Fruit fly (Drosophila melanogaster) whole organism, embryonic: ENCODE results near the gene alpha-Spec.

Source experiments
- Asciz ChIP-seq: fragments of 200-800 bp; sonication (Bioruptor generic); optimal IDR thresholded peaks from 2 replicates; lab custom pipeline; 2017; ENCODE audit warnings: missing biosample characterization, mild to moderate bottlenecking, missing genetic modification characterization, missing genetic modification reagents
- Atf3 ChIP-seq: fragments of 200-800 bp; sonication (Bioruptor generic); optimal IDR thresholded peaks from 3 replicates; lab custom pipeline; 2016; ENCODE audit warnings: missing biosample characterization, missing genetic modification characterization
- CG10274 ChIP-seq: fragments of 200-800 bp; sonication (Bioruptor generic); optimal IDR thresholded peaks from 3 replicates; lab custom pipeline; 2017; ENCODE audit warnings: missing biosample characterization, mild to moderate bottlenecking, missing genetic modification characterization
- CG10543 ChIP-seq: fragments of 200-800 bp; sonication (Bioruptor generic); optimal IDR thresholded peaks from 3 replicates; lab custom pipeline; 2017; ENCODE audit warnings: missing biosample characterization, mild to moderate bottlenecking, missing genetic modification characterization, moderate library complexity
- CG11560 ChIP-seq: fragments of 200-800 bp; sonication (Bioruptor generic); IDR thresholded peaks from 3 replicates; pipeline ENCODE4 v1.3.6; 2022; ENCODE audit warnings: missing biosample characterization, missing genetic modification characterization
- CG14441 ChIP-seq: fragments of 200-800 bp; sonication (Bioruptor generic); IDR thresholded peaks from 2 replicates; pipeline ENCODE4 v1.3.6; 2022; ENCODE audit warnings: missing biosample characterization, missing genetic modification characterization
- CG15011 ChIP-seq: fragments of 200-800 bp; sonication (Bioruptor generic); optimal IDR thresholded peaks from 3 replicates; lab custom pipeline; 2018; ENCODE audit warnings: missing biosample characterization, mild to moderate bottlenecking, missing genetic modification characterization
- CG1529 ChIP-seq: fragments of 200-800 bp; sonication (Bioruptor generic); optimal IDR thresholded peaks from 3 replicates; lab custom pipeline; 2018; ENCODE audit warnings: missing biosample characterization, missing genetic modification characterization
- CG3065 ChIP-seq: fragments of 200-800 bp; sonication (Bioruptor generic); optimal IDR thresholded peaks from 2 replicates; lab custom pipeline; 2016; ENCODE audit warnings: missing biosample characterization, missing genetic modification characterization
- CG32532 ChIP-seq: fragments of 200-800 bp; sonication (Bioruptor generic); IDR thresholded peaks from 2 replicates; pipeline ENCODE4 v1.3.6; 2022; ENCODE audit warnings: missing biosample characterization, missing genetic modification characterization
- CG32772 ChIP-seq: fragments of 200-800 bp; sonication (Bioruptor generic); IDR thresholded peaks from 2 replicates; pipeline ENCODE4 v1.3.6; 2022; ENCODE audit warnings: missing biosample characterization, missing genetic modification characterization
- CG3281 ChIP-seq: fragments of 200-800 bp; sonication (Bioruptor generic); optimal IDR thresholded peaks from 3 replicates; lab custom pipeline; 2017; ENCODE audit warnings: missing biosample characterization, mild to moderate bottlenecking, missing genetic modification characterization
- CG34376 ChIP-seq: fragments of 200-800 bp; sonication (Bioruptor generic); optimal IDR thresholded peaks from 2 replicates; lab custom pipeline; 2018; ENCODE audit warnings: missing biosample characterization, mild to moderate bottlenecking, missing genetic modification characterization
- CG34422 ChIP-seq: fragments of 200-800 bp; sonication (Bioruptor generic); IDR thresholded peaks from 3 replicates; pipeline ENCODE4 v1.3.6; 2022; ENCODE audit warnings: missing biosample characterization, missing genetic modification characterization
- CG3847 ChIP-seq: fragments of 200-800 bp; sonication (Bioruptor generic); IDR thresholded peaks from 2 replicates; pipeline ENCODE4 v1.3.6; 2022; ENCODE audit warnings: missing biosample characterization, missing genetic modification characterization
- CG4707 ChIP-seq: fragments of 200-800 bp; sonication (Bioruptor generic); optimal IDR thresholded peaks from 2 replicates; lab custom pipeline; 2018; ENCODE audit warnings: missing biosample characterization, mild to moderate bottlenecking, missing genetic modification characterization, moderate library complexity
- CG5245 ChIP-seq: fragments of 200-800 bp; sonication (Bioruptor generic); optimal IDR thresholded peaks from 3 replicates; lab custom pipeline; 2016; ENCODE audit warnings: missing biosample characterization, missing genetic modification characterization
- CG5953 ChIP-seq: fragments of 200-800 bp; sonication (Bioruptor generic); IDR thresholded peaks from 2 replicates; pipeline ENCODE4 v1.3.6; 2022; ENCODE audit warnings: missing biosample characterization, missing genetic modification characterization
- CG6813 ChIP-seq: fragments of 200-800 bp; sonication (Bioruptor generic); optimal IDR thresholded peaks from 2 replicates; lab custom pipeline; 2017; ENCODE audit warnings: missing biosample characterization, missing genetic modification characterization, mild to moderate bottlenecking, moderate library complexity, missing genetic modification reagents
- CG8359 ChIP-seq: fragments of 200-800 bp; sonication (Bioruptor generic); optimal IDR thresholded peaks from 2 replicates; lab custom pipeline; 2017; ENCODE audit warnings: missing biosample characterization, mild to moderate bottlenecking, missing genetic modification characterization, borderline replicate concordance
- CG8478 ChIP-seq: fragments of >200 bp; optimal IDR thresholded peaks from 2 replicates; lab custom pipeline; 2018
- CG8944 ChIP-seq: fragments of 200-800 bp; sonication (Bioruptor generic); optimal IDR thresholded peaks from 3 replicates; lab custom pipeline; 2016; ENCODE audit warnings: missing biosample characterization, missing genetic modification characterization
- D19B ChIP-seq: fragments of 200-800 bp; sonication (Bioruptor generic); optimal IDR thresholded peaks from 2 replicates; lab custom pipeline; 2017; ENCODE audit warnings: missing biosample characterization, mild to moderate bottlenecking, missing genetic modification characterization
- Hand ChIP-seq: fragments of 200-800 bp; sonication (Bioruptor generic); optimal IDR thresholded peaks from 2 replicates; lab custom pipeline; 2017; ENCODE audit warnings: mild to moderate bottlenecking, missing biosample characterization, missing genetic modification reagents, missing genetic modification characterization
- MTF-1 ChIP-seq: fragments of 200-800 bp; sonication (Bioruptor generic); optimal IDR thresholded peaks from 2 replicates; lab custom pipeline; 2018; ENCODE audit warnings: missing biosample characterization, mild to moderate bottlenecking, missing genetic modification characterization, borderline replicate concordance
- Nf-YB ChIP-seq: fragments of 200-800 bp; sonication (Bioruptor generic); optimal IDR thresholded peaks from 3 replicates; lab custom pipeline; 2019; ENCODE audit warnings: missing biosample characterization, mild to moderate bottlenecking, missing genetic modification characterization, moderate library complexity
- PHDP ChIP-seq: fragments of 200-800 bp; sonication (Bioruptor generic); optimal IDR thresholded peaks from 3 replicates; lab custom pipeline; 2018; ENCODE audit warnings: missing biosample characterization, mild to moderate bottlenecking, missing genetic modification characterization, moderate library complexity
- Ravus ChIP-seq: fragments of 200-800 bp; sonication (Bioruptor generic); IDR thresholded peaks from 2 replicates; pipeline ENCODE4 v1.3.6; 2022; ENCODE audit warnings: missing biosample characterization, missing genetic modification characterization
- Rfx ChIP-seq: fragments of 200-800 bp; sonication (Bioruptor generic); IDR thresholded peaks from 2 replicates; pipeline ENCODE4 v1.3.6; 2022; ENCODE audit warnings: missing biosample characterization, missing genetic modification characterization
- abd-A ChIP-seq: fragments of 200-800 bp; sonication (Bioruptor generic); optimal IDR thresholded peaks from 3 replicates; lab custom pipeline; 2019; ENCODE audit warnings: missing biosample characterization, mild to moderate bottlenecking, missing genetic modification characterization, moderate library complexity
- al ChIP-seq: fragments of 200-800 bp; sonication (Bioruptor generic); IDR thresholded peaks from 2 replicates; pipeline ENCODE4 v1.3.6; 2022; ENCODE audit warnings: missing biosample characterization, missing genetic modification characterization
- amos ChIP-seq: fragments of 200-800 bp; sonication (Bioruptor generic); IDR thresholded peaks from 2 replicates; pipeline ENCODE4 v1.3.6; 2022; ENCODE audit warnings: missing biosample characterization, missing genetic modification characterization; ENCODE audit not compliant: partially characterized antibody
- bab2 ChIP-seq: fragments of 200-800 bp; sonication (Bioruptor generic); optimal IDR thresholded peaks from 2 replicates; lab custom pipeline; 2016; ENCODE audit warnings: missing biosample characterization, missing genetic modification characterization
- bcd ChIP-seq: fragments of 200-800 bp; sonication (Bioruptor generic); optimal IDR thresholded peaks from 2 replicates; lab custom pipeline; 2017; ENCODE audit warnings: missing biosample characterization, mild to moderate bottlenecking, missing genetic modification characterization
- bigmax ChIP-seq: fragments of 200-800 bp; sonication (Bioruptor generic); optimal IDR thresholded peaks from 2 replicates; lab custom pipeline; 2018; ENCODE audit warnings: missing biosample characterization, mild to moderate bottlenecking, missing genetic modification characterization
- hb ChIP-seq: fragments of 200-800 bp; sonication (Bioruptor generic); IDR thresholded peaks from 3 replicates; pipeline ENCODE4 v1.3.6; 2022; ENCODE audit warnings: missing biosample characterization, missing genetic modification characterization; ENCODE audit not compliant: partially characterized antibody
- ken ChIP-seq: fragments of 200-800 bp; sonication (Bioruptor generic); IDR thresholded peaks from 3 replicates; pipeline ENCODE4 v1.3.6; 2022; ENCODE audit warnings: missing biosample characterization, missing genetic modification characterization
- kni ChIP-seq: fragments of 200-800 bp; sonication (Bioruptor generic); optimal IDR thresholded peaks from 3 replicates; lab custom pipeline; 2017; ENCODE audit warnings: mild to moderate bottlenecking, missing biosample characterization, missing genetic modification reagents, missing genetic modification characterization
- mirr ChIP-seq: fragments of 200-800 bp; sonication (Bioruptor generic); optimal IDR thresholded peaks from 3 replicates; lab custom pipeline; 2018; ENCODE audit warnings: missing biosample characterization, mild to moderate bottlenecking, missing genetic modification characterization
- pita ChIP-seq: fragments of 200-800 bp; sonication (Bioruptor generic); optimal IDR thresholded peaks from 2 replicates; lab custom pipeline; 2017; ENCODE audit warnings: missing biosample characterization, mild to moderate bottlenecking, missing genetic modification characterization
- ranshi ChIP-seq: fragments of 200-800 bp; sonication (Bioruptor generic); IDR thresholded peaks from 2 replicates; pipeline ENCODE4 v1.3.6; 2022; ENCODE audit warnings: missing biosample characterization, missing genetic modification characterization
- repo ChIP-seq: fragments of 200-800 bp; sonication (Bioruptor generic); optimal IDR thresholded peaks from 2 replicates; lab custom pipeline; 2016; ENCODE audit warnings: missing biosample characterization, missing genetic modification characterization
- row ChIP-seq: fragments of 200-800 bp; sonication (Bioruptor generic); IDR thresholded peaks from 3 replicates; pipeline ENCODE4 v1.3.6; 2022; ENCODE audit warnings: missing biosample characterization, missing genetic modification characterization
- schlank ChIP-seq: fragments of 200-800 bp; sonication (Bioruptor generic); optimal IDR thresholded peaks from 2 replicates; lab custom pipeline; 2018; ENCODE audit warnings: missing biosample characterization, mild to moderate bottlenecking, missing genetic modification characterization
- tna ChIP-seq: fragments of 200-800 bp; sonication (Bioruptor generic); IDR thresholded peaks from 2 replicates; pipeline ENCODE4 v1.3.6; 2022; ENCODE audit warnings: missing biosample characterization, missing genetic modification characterization; ENCODE audit not compliant: partially characterized antibody
- twi ChIP-seq: fragments of 200-800 bp; optimal IDR thresholded peaks from 2 replicates; lab custom pipeline; 2019; ENCODE audit warnings: missing biosample characterization, mild to moderate bottlenecking, missing genetic modification characterization, moderate library complexity
- vnd ChIP-seq: fragments of 200-800 bp; sonication (Bioruptor generic); IDR thresholded peaks from 3 replicates; pipeline ENCODE4 v1.3.6; 2022; ENCODE audit warnings: missing biosample characterization, missing genetic modification characterization; ENCODE audit not compliant: partially characterized antibody
- wek ChIP-seq: fragments of 200-800 bp; sonication (Bioruptor generic); optimal IDR thresholded peaks from 3 replicates; lab custom pipeline; 2018; ENCODE audit warnings: missing biosample characterization, mild to moderate bottlenecking, missing genetic modification characterization, moderate library complexity

The alpha-Spec gene

DNA sequence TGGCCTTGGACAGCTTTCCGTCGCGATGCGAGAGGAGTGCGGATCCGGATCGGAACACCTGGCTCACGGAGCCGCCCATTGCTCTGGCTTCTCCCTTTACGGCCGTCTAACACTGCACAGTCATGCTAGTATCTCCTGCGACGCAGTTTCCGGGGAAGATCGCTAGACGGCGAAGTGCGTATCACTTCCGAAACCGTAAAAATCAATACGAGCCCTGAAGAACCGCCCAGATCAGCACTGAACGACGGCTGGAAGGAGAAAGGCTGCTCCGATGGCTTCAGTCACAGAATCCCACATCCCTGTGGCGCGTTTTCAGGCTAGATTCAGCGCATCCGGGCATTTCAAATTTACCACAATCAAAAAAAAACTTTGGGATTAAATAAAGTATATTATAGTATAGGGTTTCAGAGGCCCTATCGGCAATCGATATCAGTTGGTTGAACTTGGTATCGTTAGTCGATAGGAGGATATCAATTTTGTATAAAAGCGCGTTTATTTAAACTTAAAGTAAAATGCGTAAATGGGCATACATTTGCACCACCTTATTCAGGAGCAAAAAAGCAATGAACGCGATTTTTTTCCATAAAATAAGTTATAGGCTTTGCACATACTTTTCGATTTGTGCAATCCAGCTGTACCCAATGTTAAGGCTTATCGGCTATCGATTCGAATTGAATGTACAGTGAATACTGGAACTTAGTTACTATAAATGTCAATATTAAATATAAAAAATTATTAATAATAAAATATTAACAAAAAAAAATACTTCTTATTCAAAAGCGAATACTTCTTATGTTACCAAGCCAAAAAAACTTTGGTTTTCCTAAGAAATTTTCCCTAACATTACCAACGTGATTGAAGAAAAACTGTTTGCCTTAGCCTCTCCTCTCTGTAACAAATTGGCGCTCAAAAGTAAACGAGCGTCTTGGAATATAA, 20.1 kb downstream of the alpha-Spec start, which contains the start of the genes CG13933 and PolD2 (continued):
- TF ChIP-seq row, result peak; percentile 100
- peak; percentile 90 for TF ChIP-seq CG10543 (GFP tag; lab: Kevin White, UChicago)
- no peak for TF ChIP-seq abd-A (tag; lab: Kevin White, UChicago)
- TF ChIP-seq kni (GFP tag; lab: Kevin White, UChicago), result no peak
- no peak for TF ChIP-seq CG15011 (GFP tag; lab: Kevin White, UChicago)
- peak; percentile 96 for TF ChIP-seq twi (tag; lab: Kevin White, UChicago)
- peak; percentile 82 for TF ChIP-seq CG6813 (GFP tag; lab: Kevin White, UChicago)
- peak; percentile 92 for TF ChIP-seq CG1529
- TF ChIP-seq amos, result peak; percentile 57; the same call in 1 of the 2 replicates
- peak; percentile 83 for TF ChIP-seq schlank (tag; lab: Kevin White, UChicago)
- no peak for TF ChIP-seq CG8478 (lab: Kevin White, UChicago)
- peak; percentile 91 for TF ChIP-seq bab2 (GFP tag; lab: Kevin White, UChicago)
- TF ChIP-seq CG5953 (GFP tag; lab: Robert Waterston, UW), result peak; percentile 98
- peak; percentile 91 for TF ChIP-seq CG4707 (GFP tag; lab: Kevin White, UChicago)
- no peak for TF ChIP-seq mirr (GFP tag; lab: Kevin White, UChicago)
- peak; percentile 99 for TF ChIP-seq CG14441 (GFP tag; lab: Robert Waterston, UW)
- TF ChIP-seq ranshi (GFP tag; lab: Robert Waterston, UW), result peak; percentile 95
- TF ChIP-seq CG32532 (GFP tag; lab: Robert Waterston, UW), result peak; percentile 99
- peak; percentile 24 for TF ChIP-seq wek (GFP tag; lab: Kevin White, UChicago)
- TF ChIP-seq Rfx (GFP tag; lab: Robert Waterston, UW), result peak; percentile 96
- peak; percentile 83 for TF ChIP-seq CG11560 (tag; lab: Robert Waterston, UW)
- TF ChIP-seq Hand, result peak; percentile 97
- peak; percentile 55 for TF ChIP-seq CG5245 (GFP tag; lab: Kevin White, UChicago)
- no peak for TF ChIP-seq CG10274
- TF ChIP-seq ken, result peak; percentile 97
- TF ChIP-seq tna, result peak; percentile 90
- no peak for TF ChIP-seq Asciz (GFP tag; lab: Kevin White, UChicago)
- peak; percentile 94 for TF ChIP-seq al (GFP tag; lab: Robert Waterston, UW)
- TF ChIP-seq MTF-1 (GFP tag; lab: Kevin White, UChicago), result peak; percentile 72
- no peak for TF ChIP-seq CG34376
- TF ChIP-seq Atf3 (GFP tag; lab: Kevin White, UChicago), result peak; percentile 73
- TF ChIP-seq CG34422, result peak; percentile 99
- TF ChIP-seq Nf-YB (GFP tag; lab: Kevin White, UChicago), result peak; percentile 88
- peak; percentile 64 for TF ChIP-seq CG8359 (GFP tag; lab: Kevin White, UChicago)
- peak; percentile 98 for TF ChIP-seq CG32772 (GFP tag; lab: Robert Waterston, UW)
- no peak for TF ChIP-seq D19B (GFP tag; lab: Kevin White, UChicago)
- peak; percentile 90 for TF ChIP-seq hb
- no peak for TF ChIP-seq bigmax (GFP tag; lab: Kevin White, UChicago)
- peak; percentile 99 for TF ChIP-seq PHDP (tag; lab: Kevin White, UChicago)
- no peak for TF ChIP-seq repo (GFP tag; lab: Kevin White, UChicago)
- no peak for TF ChIP-seq CG3065 (GFP tag; lab: Kevin White, UChicago)
- TF ChIP-seq bcd (GFP tag; lab: Kevin White, UChicago), result peak; percentile 94
- peak; percentile 98 for TF ChIP-seq CG3847
- no peak for TF ChIP-seq CG3281
- TF ChIP-seq CG8944, result peak; percentile 79
- TF ChIP-seq vnd, result peak; percentile 86
- no peak for TF ChIP-seq pita (GFP tag; lab: Kevin White, UChicago)
- TF ChIP-seq Ravus (GFP tag; lab: Robert Waterston, UW), result peak; percentile 92
